Fruit fly (Drosophila melanogaster) whole organism, embryonic: Measurements from ENCODE around the gene Fatp1.

ENCODE experiments used
- CG10147 ChIP-seq: fragments of 200-800 bp; sonication (Bioruptor generic); optimal IDR thresholded peaks from 2 replicates; lab custom pipeline; 2019; ENCODE audit warnings: missing biosample characterization, mild to moderate bottlenecking, missing genetic modification characterization, moderate library complexity
- CG10267 ChIP-seq: fragments of 200-800 bp; sonication (Bioruptor generic); optimal IDR thresholded peaks from 2 replicates; lab custom pipeline; 2018; ENCODE audit warnings: missing biosample characterization, mild to moderate bottlenecking, missing genetic modification characterization, moderate library complexity
- CG10321 ChIP-seq: fragments of 200-800 bp; sonication (Bioruptor generic); IDR thresholded peaks from 2 replicates; pipeline ENCODE4 v1.3.6; 2022; ENCODE audit warnings: missing biosample characterization, missing genetic modification characterization
- CG10654 ChIP-seq: fragments of 200-800 bp; sonication (Bioruptor generic); optimal IDR thresholded peaks from 2 replicates; lab custom pipeline; 2016; ENCODE audit warnings: missing biosample characterization, missing genetic modification characterization
- CG11696 ChIP-seq: fragments of 200-800 bp; sonication (Bioruptor generic); IDR thresholded peaks from 2 replicates; pipeline ENCODE4 v1.3.6; 2022; ENCODE audit warnings: missing biosample characterization, missing genetic modification characterization
- CG12391 ChIP-seq: fragments of 200-800 bp; sonication (Bioruptor generic); optimal IDR thresholded peaks from 3 replicates; lab custom pipeline; 2018; ENCODE audit warnings: missing biosample characterization, mild to moderate bottlenecking, missing genetic modification characterization, moderate library complexity
- CG13624 ChIP-seq: fragments of 200-800 bp; sonication (Bioruptor generic); optimal IDR thresholded peaks from 2 replicates; lab custom pipeline; 2016; ENCODE audit warnings: missing biosample characterization, missing genetic modification characterization
- CG14710 ChIP-seq: fragments of 200-800 bp; sonication (Bioruptor generic); optimal IDR thresholded peaks from 3 replicates; lab custom pipeline; 2019; ENCODE audit warnings: missing biosample characterization, mild to moderate bottlenecking, missing genetic modification characterization, moderate library complexity
- CG1529 ChIP-seq: fragments of 200-800 bp; sonication (Bioruptor generic); optimal IDR thresholded peaks from 3 replicates; lab custom pipeline; 2018; ENCODE audit warnings: missing biosample characterization, missing genetic modification characterization
- CG1832 ChIP-seq: fragments of 200-800 bp; sonication (Bioruptor generic); optimal IDR thresholded peaks from 2 replicates; lab custom pipeline; 2017; ENCODE audit warnings: missing biosample characterization, mild to moderate bottlenecking, missing genetic modification characterization, inconsistent platforms
- CG30431 ChIP-seq: fragments of 200-800 bp; sonication (Bioruptor generic); optimal IDR thresholded peaks from 2 replicates; lab custom pipeline; 2017; ENCODE audit warnings: missing biosample characterization, missing genetic modification characterization
- CG3163 ChIP-seq: fragments of 200-800 bp; sonication (Bioruptor generic); optimal IDR thresholded peaks from 3 replicates; lab custom pipeline; 2016; ENCODE audit warnings: missing biosample characterization, missing genetic modification characterization
- CG3847 ChIP-seq: fragments of 200-800 bp; sonication (Bioruptor generic); IDR thresholded peaks from 2 replicates; pipeline ENCODE4 v1.3.6; 2022; ENCODE audit warnings: missing biosample characterization, missing genetic modification characterization
- CG3995 ChIP-seq: fragments of 200-800 bp; sonication (Bioruptor generic); optimal IDR thresholded peaks from 3 replicates; lab custom pipeline; 2016; ENCODE audit warnings: missing biosample characterization, missing genetic modification characterization
- CG6272 ChIP-seq: fragments of 200-800 bp; sonication (Bioruptor generic); IDR thresholded peaks from 2 replicates; pipeline ENCODE4 v1.3.6; 2022; ENCODE audit warnings: missing biosample characterization, missing genetic modification characterization
- CG7271 ChIP-seq: fragments of 200-800 bp; sonication (Bioruptor generic); optimal IDR thresholded peaks from 2 replicates; lab custom pipeline; 2018; ENCODE audit warnings: missing biosample characterization, mild to moderate bottlenecking, missing genetic modification characterization, moderate library complexity
- CG8388 ChIP-seq: fragments of 200-800 bp; sonication (Bioruptor generic); optimal IDR thresholded peaks from 2 replicates; lab custom pipeline; 2019; ENCODE audit warnings: missing biosample characterization, mild to moderate bottlenecking, missing genetic modification characterization, moderate library complexity
- CG9609 ChIP-seq: fragments of 200-800 bp; sonication (Bioruptor generic); optimal IDR thresholded peaks from 3 replicates; lab custom pipeline; 2016; ENCODE audit warnings: missing biosample characterization, missing genetic modification characterization
- CTCF ChIP-seq: fragments of 200-800 bp; sonication (Bioruptor generic); optimal IDR thresholded peaks from 2 replicates; lab custom pipeline; 2017; ENCODE audit warnings: missing biosample characterization, mild to moderate bottlenecking, missing genetic modification characterization, moderate library complexity
- Dip2 ChIP-seq: fragments of 200-800 bp; sonication (Bioruptor generic); IDR thresholded peaks from 2 replicates; pipeline ENCODE4 v1.3.6; 2022; ENCODE audit warnings: missing biosample characterization, missing genetic modification characterization
- Ets97D ChIP-seq: fragments of 200-800 bp; sonication (Bioruptor generic); optimal IDR thresholded peaks from 3 replicates; lab custom pipeline; 2016; ENCODE audit warnings: missing biosample characterization, missing genetic modification characterization
- Hmr ChIP-seq: fragments of 200-800 bp; sonication (Bioruptor generic); optimal IDR thresholded peaks from 3 replicates; lab custom pipeline; 2017; ENCODE audit warnings: mild to moderate bottlenecking, missing biosample characterization, missing genetic modification reagents, missing genetic modification characterization
- Hr3 ChIP-seq: fragments of 200-800 bp; sonication (Bioruptor generic); optimal IDR thresholded peaks from 3 replicates; lab custom pipeline; 2016; ENCODE audit warnings: missing biosample characterization, missing genetic modification characterization
- Jarid2 ChIP-seq: fragments of 200-800 bp; sonication (Bioruptor generic); optimal IDR thresholded peaks from 3 replicates; lab custom pipeline; 2017; ENCODE audit warnings: mild to moderate bottlenecking, missing biosample characterization, missing genetic modification reagents, missing genetic modification characterization
- Lpt ChIP-seq: fragments of >200 bp; optimal IDR thresholded peaks from 2 replicates; lab custom pipeline; 2018; ENCODE audit warnings: missing biosample characterization, missing genetic modification characterization
- Mrtf ChIP-seq: fragments of 200-800 bp; sonication (Bioruptor generic); IDR thresholded peaks from 3 replicates; pipeline ENCODE4 v1.3.6; 2022; ENCODE audit warnings: missing biosample characterization, missing genetic modification characterization
- NC2α ChIP-seq: fragments of 200-800 bp; sonication (Bioruptor generic); optimal IDR thresholded peaks from 2 replicates; lab custom pipeline; 2016; ENCODE audit warnings: missing biosample characterization, missing genetic modification characterization
- Nf-YA ChIP-seq: fragments of 200-800 bp; sonication (Bioruptor generic); IDR thresholded peaks from 2 replicates; pipeline ENCODE4 v1.3.6; 2022; ENCODE audit warnings: missing biosample characterization, missing genetic modification characterization
- Nf-YB ChIP-seq: fragments of 200-800 bp; sonication (Bioruptor generic); optimal IDR thresholded peaks from 3 replicates; lab custom pipeline; 2019; ENCODE audit warnings: missing biosample characterization, mild to moderate bottlenecking, missing genetic modification characterization, moderate library complexity
- Sox100B ChIP-seq: fragments of 200-800 bp; sonication (Bioruptor generic); optimal IDR thresholded peaks from 3 replicates; lab custom pipeline; 2018; ENCODE audit warnings: missing biosample characterization, mild to moderate bottlenecking, missing genetic modification characterization
- Sry-β ChIP-seq: fragments of 200-800 bp; sonication (Bioruptor generic); optimal IDR thresholded peaks from 2 replicates; lab custom pipeline; 2018; ENCODE audit warnings: missing biosample characterization, mild to moderate bottlenecking, missing genetic modification characterization, moderate library complexity
- Ssrp ChIP-seq: fragments of 200-800 bp; sonication (Bioruptor generic); optimal IDR thresholded peaks from 2 replicates; lab custom pipeline; 2018; ENCODE audit warnings: missing biosample characterization, mild to moderate bottlenecking, missing genetic modification characterization, moderate library complexity
- TFAM ChIP-seq: fragments of 200-800 bp; sonication (Bioruptor generic); optimal IDR thresholded peaks from 2 replicates; lab custom pipeline; 2017; ENCODE audit warnings: missing biosample characterization, missing genetic modification characterization, inconsistent platforms
- ara ChIP-seq: fragments of 200-800 bp; sonication (Bioruptor generic); IDR thresholded peaks from 2 replicates; pipeline ENCODE4 v1.3.6; 2022; ENCODE audit warnings: missing biosample characterization, missing genetic modification characterization
- ash1 ChIP-seq: fragments of 200-800 bp; sonication (Bioruptor generic); optimal IDR thresholded peaks from 2 replicates; lab custom pipeline; 2018; ENCODE audit warnings: missing biosample characterization, mild to moderate bottlenecking, missing genetic modification characterization
- az2 ChIP-seq: fragments of 200-800 bp; sonication (Bioruptor generic); optimal IDR thresholded peaks from 3 replicates; lab custom pipeline; 2016; ENCODE audit warnings: missing biosample characterization, missing genetic modification characterization
- bcd ChIP-seq: fragments of 200-800 bp; sonication (Bioruptor generic); optimal IDR thresholded peaks from 2 replicates; lab custom pipeline; 2017; ENCODE audit warnings: missing biosample characterization, mild to moderate bottlenecking, missing genetic modification characterization
- cato ChIP-seq: fragments of 200-800 bp; sonication (Bioruptor generic); optimal IDR thresholded peaks from 2 replicates; lab custom pipeline; 2016; ENCODE audit warnings: missing biosample characterization, missing genetic modification characterization, borderline replicate concordance
- dmrt11E ChIP-seq: fragments of 200-800 bp; sonication (Bioruptor generic); optimal IDR thresholded peaks from 3 replicates; lab custom pipeline; 2018; ENCODE audit warnings: missing biosample characterization, mild to moderate bottlenecking, missing genetic modification characterization, moderate library complexity
- eve ChIP-seq, 2 experiments: fragments of >200 bp; optimal IDR thresholded peaks; 2 replicates each; lab custom pipeline; 2017; ENCODE audit warnings: missing biosample characterization in 2 of 2, missing genetic modification characterization in 2 of 2
- eyg ChIP-seq: fragments of 200-800 bp; sonication (Bioruptor generic); optimal IDR thresholded peaks from 3 replicates; lab custom pipeline; 2016; ENCODE audit warnings: missing biosample characterization, missing genetic modification characterization
- fd64A ChIP-seq: fragments of 200-800 bp; sonication (Bioruptor generic); optimal IDR thresholded peaks from 3 replicates; lab custom pipeline; 2018; ENCODE audit warnings: missing biosample characterization, mild to moderate bottlenecking, missing genetic modification characterization
- ftz-f1 ChIP-seq: fragments of 200-800 bp; sonication (Bioruptor generic); optimal IDR thresholded peaks from 2 replicates; lab custom pipeline; 2016; ENCODE audit warnings: missing biosample characterization, missing genetic modification characterization
- gcm ChIP-seq: fragments of 200-800 bp; sonication (Bioruptor generic); optimal IDR thresholded peaks from 2 replicates; lab custom pipeline; 2019; ENCODE audit warnings: missing biosample characterization, mild to moderate bottlenecking, missing genetic modification characterization, moderate library complexity
- grn ChIP-seq: fragments of 200-800 bp; sonication (Bioruptor generic); optimal IDR thresholded peaks from 3 replicates; lab custom pipeline; 2017; ENCODE audit warnings: missing biosample characterization, missing genetic modification characterization
- gt ChIP-seq: fragments of 200-800 bp; sonication (Bioruptor generic); IDR thresholded peaks from 2 replicates; pipeline ENCODE4 v1.3.6; 2022; ENCODE audit warnings: missing biosample characterization, missing genetic modification characterization
- her ChIP-seq: fragments of 200-800 bp; sonication (Bioruptor generic); optimal IDR thresholded peaks from 2 replicates; lab custom pipeline; 2016; ENCODE audit warnings: missing biosample characterization, missing genetic modification characterization
- lmd ChIP-seq: fragments of 200-800 bp; sonication (Bioruptor generic); IDR thresholded peaks from 2 replicates; pipeline ENCODE4 v1.3.6; 2022; ENCODE audit warnings: missing biosample characterization, missing genetic modification characterization
- peb ChIP-seq: fragments of 200-800 bp; sonication (Bioruptor generic); IDR thresholded peaks from 2 replicates; pipeline ENCODE4 v1.3.6; 2022; ENCODE audit warnings: missing biosample characterization, missing genetic modification characterization
- pita ChIP-seq: fragments of 200-800 bp; sonication (Bioruptor generic); optimal IDR thresholded peaks from 2 replicates; lab custom pipeline; 2017; ENCODE audit warnings: missing biosample characterization, mild to moderate bottlenecking, missing genetic modification characterization
- ssp ChIP-seq: fragments of 200-800 bp; sonication (Bioruptor generic); IDR thresholded peaks from 2 replicates; pipeline ENCODE4 v1.3.6; 2022; ENCODE audit warnings: missing biosample characterization, missing genetic modification characterization
- tin ChIP-seq: fragments of 200-800 bp; sonication (Bioruptor generic); optimal IDR thresholded peaks from 3 replicates; lab custom pipeline; 2016; ENCODE audit warnings: missing biosample characterization, missing genetic modification characterization
- yki ChIP-seq: fragments of >200 bp; optimal IDR thresholded peaks from 3 replicates; lab custom pipeline; 2018

Fatp1 gene

DNA sequence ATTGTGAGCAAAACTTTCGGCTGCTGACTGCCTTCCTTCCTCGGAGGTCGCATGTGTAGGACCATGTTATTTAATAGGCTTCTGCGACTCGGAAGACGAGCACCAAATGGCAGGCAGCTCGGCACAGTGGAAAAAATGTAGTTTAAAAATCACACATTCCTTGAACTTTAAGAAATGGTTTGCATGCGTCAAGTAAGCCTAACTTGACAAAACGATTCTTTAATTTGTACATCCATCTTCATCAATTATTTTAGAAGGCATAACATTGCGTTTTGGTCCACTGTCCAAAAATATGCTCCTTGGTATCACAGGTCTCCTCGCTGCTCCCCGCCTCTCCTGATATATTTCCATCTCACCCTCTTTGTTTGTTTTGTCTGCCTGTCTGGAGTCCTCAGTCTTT lies 48.7 kb upstream of the Fatp1 start (continued):
- peak; percentile 38 for TF ChIP-seq CG12391 (tag; lab: Kevin White, UChicago)
- no peak for TF ChIP-seq CG7271 (tag; lab: Kevin White, UChicago)
- no peak for TF ChIP-seq CG14710 (tag; lab: Kevin White, UChicago)
- no peak for TF ChIP-seq CG30431 (GFP tag; lab: Kevin White, UChicago)
- TF ChIP-seq CG10654: no peak
- TF ChIP-seq Dip2 (GFP tag; lab: Robert Waterston, UW): no peak
- TF ChIP-seq NC2α (GFP tag; lab: Kevin White, UChicago): no peak
- TF ChIP-seq fd64A: no peak
- peak; percentile 81 for TF ChIP-seq Hmr (GFP tag; lab: Kevin White, UChicago)
- no peak for TF ChIP-seq Jarid2 (GFP tag; lab: Kevin White, UChicago)
- no peak for TF ChIP-seq TFAM (GFP tag; lab: Kevin White, UChicago)
- TF ChIP-seq Sry-β (GFP tag; lab: Kevin White, UChicago): no peak
- TF ChIP-seq ssp: peak; percentile 31; the same call in 1 of the 2 replicates
- TF ChIP-seq CG6272 (GFP tag; lab: Robert Waterston, UW): no peak
- TF ChIP-seq Ssrp (tag; lab: Kevin White, UChicago): no peak
- no peak for TF ChIP-seq Sox100B
- no peak for TF ChIP-seq yki (lab: Kevin White, UChicago)
- peak; percentile 36 for TF ChIP-seq tin (GFP tag; lab: Kevin White, UChicago)
- peak in 1 of 2 experiments; percentile 13 for TF ChIP-seq eve (GFP tag; optimal IDR thresholded peaks at IDR 0.05; lab: Kevin White, UChicago)
- TF ChIP-seq CG10267 (tag; lab: Kevin White, UChicago): peak; percentile 4
- 0 out of 2 replicates have a peak, but pooled peaks have one; percentile 41 for TF ChIP-seq CG11696
- peak; percentile 5 for TF ChIP-seq CG9609 (GFP tag; lab: Kevin White, UChicago)
- TF ChIP-seq CG8388: no peak
- TF ChIP-seq CG3163: no peak
- no peak for TF ChIP-seq Lpt (GFP tag; lab: Kevin White, UChicago)
- peak; percentile 20 for TF ChIP-seq eyg (GFP tag; lab: Kevin White, UChicago)
- no peak for TF ChIP-seq CG1529 (GFP tag; lab: Kevin White, UChicago)
- 0 out of 2 replicates have a peak, but pooled peaks have one; percentile 48 for TF ChIP-seq CG3847 (GFP tag; lab: Robert Waterston, UW)
- no peak for TF ChIP-seq Nf-YA (GFP tag; lab: Robert Waterston, UW)
- no peak for TF ChIP-seq CTCF (GFP tag; lab: Kevin White, UChicago)
- no peak for TF ChIP-seq gcm (GFP tag; lab: Kevin White, UChicago)
- TF ChIP-seq her (GFP tag; lab: Kevin White, UChicago): peak; percentile 44
- peak; percentile 19; the same call in 1 of the 2 replicates for TF ChIP-seq ara (GFP tag; lab: Robert Waterston, UW)
- TF ChIP-seq Ets97D (GFP tag; lab: Kevin White, UChicago): no peak
- TF ChIP-seq CG10321 (GFP tag; lab: Robert Waterston, UW): no peak
- peak; percentile 55 for TF ChIP-seq CG10147
- peak; percentile 26 for TF ChIP-seq dmrt11E (tag; lab: Kevin White, UChicago)
- peak; percentile 44 for TF ChIP-seq CG13624 (GFP tag; lab: Kevin White, UChicago)
- peak; percentile 55 for TF ChIP-seq lmd
- TF ChIP-seq Mrtf: 0 out of 3 replicates have a peak, but pooled peaks have one; percentile 31
- no peak for TF ChIP-seq ash1 (GFP tag; lab: Kevin White, UChicago)
- no peak for TF ChIP-seq ftz-f1 (GFP tag; lab: Kevin White, UChicago)
- TF ChIP-seq bcd: peak; percentile 41
- TF ChIP-seq pita: no peak
- no peak for TF ChIP-seq gt (GFP tag; lab: Robert Waterston, UW)
- TF ChIP-seq az2 (GFP tag; lab: Kevin White, UChicago): peak; percentile 0
- no peak for TF ChIP-seq Hr3 (GFP tag; lab: Kevin White, UChicago)
- TF ChIP-seq cato: no peak
- no peak for TF ChIP-seq grn (GFP tag; lab: Kevin White, UChicago)
- no peak for TF ChIP-seq CG1832
- TF ChIP-seq Nf-YB (GFP tag; lab: Kevin White, UChicago): no peak
- no peak for TF ChIP-seq peb (GFP tag; lab: Robert Waterston, UW)
- no peak for TF ChIP-seq CG3995 (GFP tag; lab: Kevin White, UChicago)
